Fruit fly (Drosophila melanogaster) whole organism, embryonic: ENCODE results near the gene CG34284.

Experiments
- Bgb ChIP-seq: fragments of 200-800 bp; sonication (Bioruptor generic); IDR thresholded peaks from 2 replicates; pipeline ENCODE4 v1.3.6; 2022; ENCODE audit warnings: missing biosample characterization, missing genetic modification characterization; ENCODE audit not compliant: partially characterized antibody
- CG10321 ChIP-seq: fragments of 200-800 bp; sonication (Bioruptor generic); IDR thresholded peaks from 2 replicates; pipeline ENCODE4 v1.3.6; 2022; ENCODE audit warnings: missing biosample characterization, missing genetic modification characterization
- CG11085 ChIP-seq: fragments of 200-800 bp; sonication (Bioruptor generic); IDR thresholded peaks from 2 replicates; pipeline ENCODE4 v1.3.6; 2022; ENCODE audit warnings: missing biosample characterization, missing genetic modification characterization
- CG12659 ChIP-seq: fragments of 200-800 bp; sonication (Bioruptor generic); optimal IDR thresholded peaks from 3 replicates; lab custom pipeline; 2017; ENCODE audit warnings: mild to moderate bottlenecking, missing biosample characterization, missing genetic modification reagents, missing genetic modification characterization
- CG14710 ChIP-seq: fragments of 200-800 bp; sonication (Bioruptor generic); optimal IDR thresholded peaks from 3 replicates; lab custom pipeline; 2019; ENCODE audit warnings: missing biosample characterization, mild to moderate bottlenecking, missing genetic modification characterization, moderate library complexity
- CG16779 ChIP-seq: fragments of 200-800 bp; sonication (Bioruptor generic); IDR thresholded peaks from 2 replicates; pipeline ENCODE4 v1.3.6; 2022; ENCODE audit warnings: missing biosample characterization, missing genetic modification characterization
- CG16813 ChIP-seq: fragments of 200-800 bp; sonication (Bioruptor generic); IDR thresholded peaks from 3 replicates; pipeline ENCODE4 v1.3.6; 2022; ENCODE audit warnings: missing biosample characterization, missing genetic modification characterization; ENCODE audit not compliant: partially characterized antibody
- CG16863 ChIP-seq: fragments of 200-800 bp; sonication (Bioruptor generic); optimal IDR thresholded peaks from 3 replicates; lab custom pipeline; 2016; ENCODE audit warnings: missing biosample characterization, missing genetic modification characterization
- CG3163 ChIP-seq: fragments of 200-800 bp; sonication (Bioruptor generic); optimal IDR thresholded peaks from 3 replicates; lab custom pipeline; 2016; ENCODE audit warnings: missing biosample characterization, missing genetic modification characterization
- CG32772 ChIP-seq: fragments of 200-800 bp; sonication (Bioruptor generic); IDR thresholded peaks from 2 replicates; pipeline ENCODE4 v1.3.6; 2022; ENCODE audit warnings: missing biosample characterization, missing genetic modification characterization
- CG33557 ChIP-seq: fragments of 200-800 bp; sonication (Bioruptor generic); optimal IDR thresholded peaks from 2 replicates; lab custom pipeline; 2019; ENCODE audit warnings: missing biosample characterization, mild to moderate bottlenecking, missing genetic modification characterization, moderate library complexity
- CG6854 ChIP-seq: fragments of 200-800 bp; sonication (Bioruptor generic); optimal IDR thresholded peaks from 3 replicates; lab custom pipeline; 2017; ENCODE audit warnings: missing biosample characterization, mild to moderate bottlenecking, missing genetic modification characterization
- CG7556 ChIP-seq: fragments of 200-800 bp; sonication (Bioruptor generic); optimal IDR thresholded peaks from 2 replicates; lab custom pipeline; 2017; ENCODE audit warnings: missing biosample characterization, mild to moderate bottlenecking, missing genetic modification characterization
- CG8290 ChIP-seq, 3 experiments: fragments of 200-800 bp; sonication (Bioruptor generic); optimal IDR thresholded peaks; 2 replicates each; lab custom pipeline; 2016 to 2019; ENCODE audit warnings: missing biosample characterization in 3 of 3, missing genetic modification characterization in 3 of 3, mild to moderate bottlenecking in 2 of 3, moderate library complexity in 1 of 3
- CG9932 ChIP-seq: fragments of 200-800 bp; sonication (Bioruptor generic); IDR thresholded peaks from 2 replicates; pipeline ENCODE4 v1.3.6; 2022; ENCODE audit warnings: missing biosample characterization, missing genetic modification characterization
- CTCF ChIP-seq: fragments of 200-800 bp; sonication (Bioruptor generic); optimal IDR thresholded peaks from 2 replicates; lab custom pipeline; 2017; ENCODE audit warnings: missing biosample characterization, mild to moderate bottlenecking, missing genetic modification characterization, moderate library complexity
- CoRest ChIP-seq: fragments of 200-800 bp; sonication (Bioruptor generic); optimal IDR thresholded peaks from 3 replicates; lab custom pipeline; 2018; ENCODE audit warnings: missing biosample characterization, mild to moderate bottlenecking, missing genetic modification characterization, moderate library complexity
- HLH4C ChIP-seq: fragments of 200-800 bp; sonication (Bioruptor generic); IDR thresholded peaks from 3 replicates; pipeline ENCODE4 v1.3.6; 2022; ENCODE audit warnings: missing biosample characterization, missing genetic modification characterization; ENCODE audit not compliant: partially characterized antibody
- Kr ChIP-seq: fragments of 200-800 bp; sonication (Bioruptor generic); optimal IDR thresholded peaks from 2 replicates; lab custom pipeline; 2017; ENCODE audit warnings: missing biosample characterization, mild to moderate bottlenecking, missing genetic modification characterization
- Lhr ChIP-seq: fragments of 200-800 bp; sonication (Bioruptor generic); optimal IDR thresholded peaks from 3 replicates; lab custom pipeline; 2017; ENCODE audit warnings: mild to moderate bottlenecking, missing biosample characterization, missing genetic modification reagents, missing genetic modification characterization
- NFAT ChIP-seq: fragments of 200-800 bp; sonication (Bioruptor generic); IDR thresholded peaks from 2 replicates; pipeline ENCODE4 v1.3.6; 2022; ENCODE audit warnings: missing biosample characterization, missing genetic modification characterization
- Rfx ChIP-seq: fragments of 200-800 bp; sonication (Bioruptor generic); IDR thresholded peaks from 2 replicates; pipeline ENCODE4 v1.3.6; 2022; ENCODE audit warnings: missing biosample characterization, missing genetic modification characterization
- Spps ChIP-seq: fragments of 200-800 bp; sonication (Bioruptor generic); optimal IDR thresholded peaks from 2 replicates; lab custom pipeline; 2018; ENCODE audit warnings: missing biosample characterization, mild to moderate bottlenecking, missing genetic modification characterization
- Sry-δ ChIP-seq: fragments of 200-800 bp; sonication (Bioruptor generic); optimal IDR thresholded peaks from 2 replicates; lab custom pipeline; 2016; ENCODE audit warnings: missing biosample characterization, missing genetic modification characterization
- Trl ChIP-seq, 3 experiments: fragments of >200 bp in 2 of 3; fragments of 200-800 bp in 1 of 3; sonication (Bioruptor generic) in 1 of 3; optimal IDR thresholded peaks; 2 replicates in 1 of 3; 3 replicates in 2 of 3; lab custom pipeline; 2016 to 2017; ENCODE audit warnings: missing biosample characterization in 1 of 3, missing genetic modification characterization in 1 of 3
- cg ChIP-seq: fragments of 200-800 bp; sonication (Bioruptor generic); optimal IDR thresholded peaks from 3 replicates; lab custom pipeline; 2019; ENCODE audit warnings: missing biosample characterization, mild to moderate bottlenecking, missing genetic modification characterization, moderate library complexity
- chinmo ChIP-seq: fragments of 200-800 bp; sonication (Bioruptor generic); IDR thresholded peaks from 4 replicates; pipeline ENCODE4 v1.3.6; 2022; ENCODE audit warnings: missing biosample characterization, missing genetic modification characterization; ENCODE audit not compliant: partially characterized antibody
- ems ChIP-seq: fragments of 200-800 bp; sonication (Bioruptor generic); optimal IDR thresholded peaks from 3 replicates; lab custom pipeline; 2016; ENCODE audit warnings: missing biosample characterization, missing genetic modification characterization
- ewg ChIP-seq: fragments of 200-800 bp; sonication (Bioruptor generic); optimal IDR thresholded peaks from 3 replicates; lab custom pipeline; 2017; ENCODE audit warnings: mild to moderate bottlenecking, missing biosample characterization, missing genetic modification reagents, missing genetic modification characterization
- fd3F ChIP-seq: fragments of 200-800 bp; sonication (Bioruptor generic); optimal IDR thresholded peaks from 2 replicates; lab custom pipeline; 2018; ENCODE audit warnings: missing biosample characterization, mild to moderate bottlenecking, missing genetic modification characterization, moderate library complexity
- fd64A ChIP-seq: fragments of 200-800 bp; sonication (Bioruptor generic); optimal IDR thresholded peaks from 3 replicates; lab custom pipeline; 2018; ENCODE audit warnings: missing biosample characterization, mild to moderate bottlenecking, missing genetic modification characterization
- hbn ChIP-seq: fragments of 200-800 bp; sonication (Bioruptor generic); IDR thresholded peaks from 2 replicates; pipeline ENCODE4 v1.3.6; 2022; ENCODE audit warnings: missing biosample characterization, missing genetic modification characterization; ENCODE audit not compliant: partially characterized antibody
- jing ChIP-seq: fragments of 200-800 bp; sonication (Bioruptor generic); optimal IDR thresholded peaks from 2 replicates; lab custom pipeline; 2018; ENCODE audit warnings: missing biosample characterization, mild to moderate bottlenecking, missing genetic modification characterization
- ken ChIP-seq: fragments of 200-800 bp; sonication (Bioruptor generic); IDR thresholded peaks from 3 replicates; pipeline ENCODE4 v1.3.6; 2022; ENCODE audit warnings: missing biosample characterization, missing genetic modification characterization
- lab ChIP-seq: fragments of 200-800 bp; sonication (Bioruptor generic); optimal IDR thresholded peaks from 3 replicates; lab custom pipeline; 2017; ENCODE audit warnings: missing biosample characterization, missing genetic modification characterization, mild to moderate bottlenecking, moderate library complexity, missing genetic modification reagents
- lilli ChIP-seq: fragments of 200-800 bp; sonication (Bioruptor generic); optimal IDR thresholded peaks from 3 replicates; lab custom pipeline; 2016; ENCODE audit warnings: missing biosample characterization, missing genetic modification characterization
- nau ChIP-seq: fragments of 200-800 bp; sonication (Bioruptor generic); optimal IDR thresholded peaks from 3 replicates; lab custom pipeline; 2017; ENCODE audit warnings: missing biosample characterization, mild to moderate bottlenecking, missing genetic modification characterization, missing genetic modification reagents
- nerfin-1 ChIP-seq: fragments of 200-800 bp; sonication (Bioruptor generic); optimal IDR thresholded peaks from 3 replicates; lab custom pipeline; 2019; ENCODE audit warnings: missing biosample characterization, mild to moderate bottlenecking, missing genetic modification characterization, moderate library complexity
- nerfin-2 ChIP-seq: fragments of 200-800 bp; sonication (Bioruptor generic); IDR thresholded peaks from 2 replicates; pipeline ENCODE4 v1.3.6; 2022; ENCODE audit warnings: missing biosample characterization, missing genetic modification characterization; ENCODE audit not compliant: partially characterized antibody
- pros ChIP-seq: fragments of 200-800 bp; sonication (Bioruptor generic); optimal IDR thresholded peaks from 3 replicates; lab custom pipeline; 2019; ENCODE audit warnings: missing biosample characterization, mild to moderate bottlenecking, missing genetic modification characterization, moderate library complexity
- pum ChIP-seq: fragments of 200-800 bp; sonication (Bioruptor generic); optimal IDR thresholded peaks from 2 replicates; lab custom pipeline; 2016; ENCODE audit warnings: missing biosample characterization, missing genetic modification characterization
- ro ChIP-seq: fragments of 200-800 bp; sonication (Bioruptor generic); IDR thresholded peaks from 2 replicates; pipeline ENCODE4 v1.3.6; 2022; ENCODE audit warnings: missing biosample characterization, missing genetic modification characterization
- sima ChIP-seq: fragments of 200-800 bp; sonication (Bioruptor generic); optimal IDR thresholded peaks from 2 replicates; lab custom pipeline; 2016; ENCODE audit warnings: missing biosample characterization, missing genetic modification characterization
- so ChIP-seq: fragments of 200-800 bp; sonication (Bioruptor generic); IDR thresholded peaks from 3 replicates; pipeline ENCODE4 v1.3.6; 2022; ENCODE audit warnings: missing biosample characterization, missing genetic modification characterization
- tna ChIP-seq: fragments of 200-800 bp; sonication (Bioruptor generic); IDR thresholded peaks from 2 replicates; pipeline ENCODE4 v1.3.6; 2022; ENCODE audit warnings: missing biosample characterization, missing genetic modification characterization; ENCODE audit not compliant: partially characterized antibody
- zen2 ChIP-seq: fragments of 200-800 bp; sonication (Bioruptor generic); IDR thresholded peaks from 3 replicates; pipeline ENCODE4 v1.3.6; 2022; ENCODE audit warnings: missing biosample characterization, missing genetic modification characterization; ENCODE audit not compliant: partially characterized antibody

CG34284 gene

DNA sequence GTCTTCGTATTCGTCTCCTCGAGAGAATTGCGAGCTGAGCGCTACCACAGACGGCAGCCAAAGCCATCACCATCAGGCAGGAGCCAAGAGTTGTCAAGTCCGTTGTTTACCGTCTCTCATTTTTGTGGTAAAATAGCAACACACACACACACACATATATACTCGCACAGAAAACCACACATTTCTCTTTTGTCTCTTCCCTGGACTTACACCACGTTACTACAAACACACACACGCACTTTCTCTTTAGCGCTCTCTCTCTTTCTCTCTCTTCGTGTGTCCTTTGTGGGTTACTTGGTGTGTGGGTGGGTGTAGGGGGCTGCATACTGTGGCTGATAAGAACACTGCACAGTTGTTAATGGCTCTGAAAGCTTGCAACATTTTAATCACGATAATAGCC lies 29.0 kb upstream of the CG34284 start:
- TF ChIP-seq Sry-δ (GFP tag; lab: Kevin White, UChicago) (no peak), ems (no peak), cg (GFP tag; lab: Kevin White, UChicago) (peak; percentile 36), ewg (GFP tag; lab: Kevin White, UChicago) (peak; percentile 0), CG32772 (no peak), fd64A (GFP tag; lab: Kevin White, UChicago) (no peak), Trl (optimal IDR thresholded peaks at IDR 0.05; lab: Kevin White, UChicago) (peak; percentile 51 to 75), Trl (GFP tag; optimal IDR thresholded peaks at IDR 0.05; lab: Kevin White, UChicago) (no peak), nerfin-2 (no peak), sima (GFP tag; lab: Kevin White, UChicago) (no peak), CTCF (GFP tag; lab: Kevin White, UChicago) (no peak), CG3163 (GFP tag; lab: Kevin White, UChicago) (peak; percentile 87)

DNA sequence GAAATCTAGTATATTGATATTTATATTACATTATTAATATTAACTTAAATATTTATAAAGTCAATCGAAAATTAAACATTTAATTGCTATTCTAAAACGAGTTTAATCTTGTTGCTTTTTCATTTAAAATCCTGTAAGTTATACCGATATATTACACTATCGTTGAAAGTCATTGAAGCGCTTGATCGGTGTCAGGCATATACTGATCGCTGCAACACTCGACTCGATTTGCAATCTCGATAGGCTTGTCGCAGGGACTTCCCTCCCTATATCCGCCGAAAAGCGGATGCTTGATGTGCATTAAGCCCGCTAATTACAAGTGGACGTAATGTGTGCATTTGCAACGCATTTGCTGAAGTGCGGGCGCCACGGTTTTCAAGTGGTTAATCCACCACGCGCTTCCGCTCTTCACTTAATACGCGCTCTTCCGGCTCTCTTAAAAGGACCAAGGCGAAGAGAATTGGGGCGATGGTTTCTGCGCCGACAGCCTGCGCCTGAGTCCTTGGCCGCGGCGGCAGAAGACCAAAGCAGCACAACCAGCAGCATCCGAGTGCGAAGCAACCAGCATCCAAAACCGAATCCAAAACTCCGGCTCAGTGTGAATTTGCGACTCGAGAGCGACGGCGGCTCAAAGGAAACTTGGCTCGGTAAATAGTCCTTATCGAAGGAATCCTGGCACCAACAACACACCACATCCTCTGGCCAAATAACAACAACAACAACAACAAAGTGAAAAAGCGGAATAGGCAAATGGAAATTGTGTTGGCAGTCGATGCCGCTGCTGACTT lies 26.4 kb upstream of the CG34284 start, which contains the start of gene CG42613:
Gene CG42613, plus strand, starts transcription at position 279 of the 788 bp plus-strand sequence.
- TF ChIP-seq CG12659 (GFP tag; lab: Kevin White, UChicago) (peak; percentile 73), lilli (GFP tag; lab: Kevin White, UChicago) (no peak), CG7556 (GFP tag; lab: Kevin White, UChicago) (peak; percentile 48), CG8290 (GFP tag; optimal IDR thresholded peaks at IDR 0.05; lab: Kevin White, UChicago) (peak; percentile 18), CG8290 (tag; optimal IDR thresholded peaks at IDR 0.05; lab: Kevin White, UChicago) (peak; percentile 75 to 93), Spps (peak; percentile 36), chinmo (GFP tag; lab: Robert Waterston, UW) (0 out of 4 replicates have a peak, but pooled peaks have one; percentile 48), Kr (GFP tag; lab: Kevin White, UChicago) (no peak), Bgb (GFP tag; lab: Robert Waterston, UW) (peak; percentile 63), zen2 (GFP tag; lab: Robert Waterston, UW) (peak; percentile 64), CG33557 (GFP tag; lab: Kevin White, UChicago) (peak; percentile 62), so (peak; percentile 82; the same call in 2 of the 3 replicates), CG16813 (GFP tag; lab: Robert Waterston, UW) (peak; percentile 81), CG11085 (GFP tag; lab: Robert Waterston, UW) (peak; percentile 35; the same call in 1 of the 2 replicates), pros (GFP tag; lab: Kevin White, UChicago) (no peak), CG9932 (GFP tag; lab: Robert Waterston, UW) (peak; percentile 62), HLH4C (0 out of 3 replicates have a peak, but pooled peaks have one; percentile 60), lab (GFP tag; lab: Kevin White, UChicago) (peak; percentile 81), tna (GFP tag; lab: Robert Waterston, UW) (no peak), Rfx (GFP tag; lab: Robert Waterston, UW) (peak; percentile 73), ken (GFP tag; lab: Robert Waterston, UW) (peak; percentile 68; the same call in 2 of the 3 replicates), CG14710 (tag; lab: Kevin White, UChicago) (peak; percentile 71), nerfin-1 (tag; lab: Kevin White, UChicago) (no peak), pum (peak; percentile 16), CG16779 (GFP tag; lab: Robert Waterston, UW) (no peak), fd3F (peak; percentile 42), CG16863 (GFP tag; lab: Kevin White, UChicago) (no peak), ro (GFP tag; lab: Robert Waterston, UW) (peak; percentile 18; the same call in 1 of the 2 replicates), nau (GFP tag; lab: Kevin White, UChicago) (peak; percentile 66), jing (GFP tag; lab: Kevin White, UChicago) (peak; percentile 25), hbn (GFP tag; lab: Robert Waterston, UW) (peak; percentile 21), CG6854 (GFP tag; lab: Kevin White, UChicago) (peak; percentile 20), Lhr (GFP tag; lab: Kevin White, UChicago) (peak; percentile 62), NFAT (peak; percentile 71; the same call in 1 of the 2 replicates), ewg (GFP tag; lab: Kevin White, UChicago) (peak; percentile 61), CoRest (tag; lab: Kevin White, UChicago) (peak; percentile 71), CG10321 (GFP tag; lab: Robert Waterston, UW) (peak; percentile 60)
